Fruit fly (Drosophila melanogaster) whole organism, embryonic: Measurements from ENCODE around the gene E2f1.

Source experiments
- Ada2b ChIP-seq: fragments of 200-800 bp; sonication (Bioruptor generic); IDR thresholded peaks from 2 replicates; pipeline ENCODE4 v1.3.6; 2022; ENCODE audit warnings: missing biosample characterization, missing genetic modification characterization
- C15 ChIP-seq: fragments of 200-800 bp; sonication (Bioruptor generic); IDR thresholded peaks from 3 replicates; pipeline ENCODE4 v1.3.6; 2022; ENCODE audit warnings: missing biosample characterization, missing genetic modification characterization
- CG1024 ChIP-seq: fragments of 200-800 bp; sonication (Bioruptor generic); IDR thresholded peaks from 2 replicates; pipeline ENCODE4 v1.3.6; 2022; ENCODE audit warnings: missing biosample characterization, missing genetic modification characterization
- CG10462 ChIP-seq: fragments of 200-800 bp; sonication (Bioruptor generic); optimal IDR thresholded peaks from 2 replicates; lab custom pipeline; 2016; ENCODE audit warnings: missing biosample characterization, missing genetic modification characterization
- CG10959 ChIP-seq: fragments of 200-800 bp; sonication (Bioruptor generic); IDR thresholded peaks from 2 replicates; pipeline ENCODE4 v1.3.6; 2022; ENCODE audit warnings: missing biosample characterization, missing genetic modification characterization
- CG10979 ChIP-seq: fragments of 200-800 bp; sonication (Bioruptor generic); optimal IDR thresholded peaks from 2 replicates; lab custom pipeline; 2018; ENCODE audit warnings: missing biosample characterization, mild to moderate bottlenecking, missing genetic modification characterization, moderate library complexity
- CG11504 ChIP-seq: fragments of 200-800 bp; sonication (Bioruptor generic); optimal IDR thresholded peaks from 3 replicates; lab custom pipeline; 2019; ENCODE audit warnings: missing biosample characterization, mild to moderate bottlenecking, missing genetic modification characterization, moderate library complexity
- CG12299 ChIP-seq: fragments of 200-800 bp; sonication (Bioruptor generic); optimal IDR thresholded peaks from 2 replicates; lab custom pipeline; 2018; ENCODE audit warnings: missing biosample characterization, mild to moderate bottlenecking, missing genetic modification characterization
- CG14860 ChIP-seq: fragments of 200-800 bp; sonication (Bioruptor generic); IDR thresholded peaks from 3 replicates; pipeline ENCODE4 v1.3.6; 2022; ENCODE audit warnings: missing biosample characterization, missing genetic modification characterization; ENCODE audit not compliant: partially characterized antibody
- CG1529 ChIP-seq: fragments of 200-800 bp; sonication (Bioruptor generic); optimal IDR thresholded peaks from 3 replicates; lab custom pipeline; 2018; ENCODE audit warnings: missing biosample characterization, missing genetic modification characterization
- CG15479 ChIP-seq: fragments of 200-800 bp; sonication (Bioruptor generic); optimal IDR thresholded peaks from 3 replicates; lab custom pipeline; 2019; ENCODE audit warnings: missing biosample characterization, mild to moderate bottlenecking, missing genetic modification characterization, moderate library complexity
- CG16779 ChIP-seq: fragments of 200-800 bp; sonication (Bioruptor generic); IDR thresholded peaks from 2 replicates; pipeline ENCODE4 v1.3.6; 2022; ENCODE audit warnings: missing biosample characterization, missing genetic modification characterization
- CG16813 ChIP-seq: fragments of 200-800 bp; sonication (Bioruptor generic); IDR thresholded peaks from 3 replicates; pipeline ENCODE4 v1.3.6; 2022; ENCODE audit warnings: missing biosample characterization, missing genetic modification characterization; ENCODE audit not compliant: partially characterized antibody
- CG16863 ChIP-seq: fragments of 200-800 bp; sonication (Bioruptor generic); optimal IDR thresholded peaks from 3 replicates; lab custom pipeline; 2016; ENCODE audit warnings: missing biosample characterization, missing genetic modification characterization
- CG17829 ChIP-seq: fragments of 200-800 bp; optimal IDR thresholded peaks from 2 replicates; lab custom pipeline; 2019; ENCODE audit warnings: missing biosample characterization, mild to moderate bottlenecking, missing genetic modification characterization, moderate library complexity
- CG2129 ChIP-seq: fragments of 200-800 bp; sonication (Bioruptor generic); IDR thresholded peaks from 2 replicates; pipeline ENCODE4 v1.3.6; 2022; ENCODE audit warnings: missing biosample characterization, missing genetic modification characterization; ENCODE audit not compliant: partially characterized antibody
- CG32772 ChIP-seq: fragments of 200-800 bp; sonication (Bioruptor generic); IDR thresholded peaks from 2 replicates; pipeline ENCODE4 v1.3.6; 2022; ENCODE audit warnings: missing biosample characterization, missing genetic modification characterization
- CG4360 ChIP-seq: fragments of 200-800 bp; sonication (Bioruptor generic); IDR thresholded peaks from 2 replicates; pipeline ENCODE4 v1.3.6; 2022; ENCODE audit warnings: missing biosample characterization, missing genetic modification characterization
- CG5953 ChIP-seq: fragments of 200-800 bp; sonication (Bioruptor generic); IDR thresholded peaks from 2 replicates; pipeline ENCODE4 v1.3.6; 2022; ENCODE audit warnings: missing biosample characterization, missing genetic modification characterization
- CG6175 ChIP-seq: fragments of 200-800 bp; sonication (Bioruptor generic); IDR thresholded peaks from 3 replicates; pipeline ENCODE4 v1.3.6; 2022; ENCODE audit warnings: missing biosample characterization, missing genetic modification characterization
- CG6791 ChIP-seq: fragments of 200-800 bp; sonication (Bioruptor generic); IDR thresholded peaks from 3 replicates; pipeline ENCODE4 v1.3.6; 2022; ENCODE audit warnings: missing biosample characterization, missing genetic modification characterization; ENCODE audit not compliant: partially characterized antibody
- CG9437 ChIP-seq: fragments of 200-800 bp; sonication (Bioruptor generic); optimal IDR thresholded peaks from 2 replicates; lab custom pipeline; 2018; ENCODE audit warnings: missing biosample characterization, mild to moderate bottlenecking, missing genetic modification characterization
- Chrac-16 ChIP-seq: fragments of 200-800 bp; sonication (Bioruptor generic); optimal IDR thresholded peaks from 3 replicates; lab custom pipeline; 2016; ENCODE audit warnings: missing biosample characterization, missing genetic modification characterization
- GATAe ChIP-seq: fragments of 200-800 bp; sonication (Bioruptor generic); conservative IDR thresholded peaks from 2 replicates; pipeline ENCODE4 v1.3.6; 2022; ENCODE audit warnings: missing biosample characterization, missing genetic modification characterization
- HLH4C ChIP-seq: fragments of 200-800 bp; sonication (Bioruptor generic); IDR thresholded peaks from 3 replicates; pipeline ENCODE4 v1.3.6; 2022; ENCODE audit warnings: missing biosample characterization, missing genetic modification characterization; ENCODE audit not compliant: partially characterized antibody
- HmgD ChIP-seq: fragments of 200-800 bp; sonication (Bioruptor generic); optimal IDR thresholded peaks from 3 replicates; lab custom pipeline; 2016; ENCODE audit warnings: missing biosample characterization, missing genetic modification characterization
- HmgZ ChIP-seq: fragments of 200-800 bp; sonication (Bioruptor generic); optimal IDR thresholded peaks from 2 replicates; lab custom pipeline; 2018; ENCODE audit warnings: missing biosample characterization, mild to moderate bottlenecking, missing genetic modification characterization
- Hr78 ChIP-seq, 2 experiments: fragments of 200-800 bp in 1 of 2; fragments of >200 bp in 1 of 2; sonication (Bioruptor generic) in 1 of 2; optimal IDR thresholded peaks; 2 replicates each; lab custom pipeline; 2017 to 2019; ENCODE audit warnings: missing biosample characterization in 2 of 2, missing genetic modification characterization in 2 of 2, mild to moderate bottlenecking in 1 of 2, moderate library complexity in 1 of 2
- Jarid2 ChIP-seq: fragments of 200-800 bp; sonication (Bioruptor generic); optimal IDR thresholded peaks from 3 replicates; lab custom pipeline; 2017; ENCODE audit warnings: mild to moderate bottlenecking, missing biosample characterization, missing genetic modification reagents, missing genetic modification characterization
- MTF-1 ChIP-seq: fragments of 200-800 bp; sonication (Bioruptor generic); optimal IDR thresholded peaks from 2 replicates; lab custom pipeline; 2018; ENCODE audit warnings: missing biosample characterization, mild to moderate bottlenecking, missing genetic modification characterization, borderline replicate concordance
- Neu2 ChIP-seq: fragments of 200-800 bp; sonication (Bioruptor generic); optimal IDR thresholded peaks from 3 replicates; lab custom pipeline; 2016; ENCODE audit warnings: missing biosample characterization, missing genetic modification characterization, borderline replicate concordance
- Pdp1 ChIP-seq, 2 experiments: fragments of 200-800 bp; sonication (Bioruptor generic); optimal IDR thresholded peaks; 3 replicates each; lab custom pipeline; 2016; ENCODE audit warnings: missing biosample characterization in 2 of 2, missing genetic modification characterization in 2 of 2, mild to moderate bottlenecking in 1 of 2, moderate library complexity in 1 of 2
- Ptx1 ChIP-seq: fragments of 200-800 bp; sonication (Bioruptor generic); IDR thresholded peaks from 2 replicates; pipeline ENCODE4 v1.3.6; 2022; ENCODE audit warnings: missing biosample characterization, missing genetic modification characterization
- Spps ChIP-seq: fragments of 200-800 bp; sonication (Bioruptor generic); optimal IDR thresholded peaks from 2 replicates; lab custom pipeline; 2018; ENCODE audit warnings: missing biosample characterization, mild to moderate bottlenecking, missing genetic modification characterization
- ash1 ChIP-seq: fragments of 200-800 bp; sonication (Bioruptor generic); optimal IDR thresholded peaks from 2 replicates; lab custom pipeline; 2018; ENCODE audit warnings: missing biosample characterization, mild to moderate bottlenecking, missing genetic modification characterization
- cwo ChIP-seq: fragments of 200-800 bp; sonication (Bioruptor generic); optimal IDR thresholded peaks from 3 replicates; lab custom pipeline; 2017; ENCODE audit warnings: missing biosample characterization, missing genetic modification characterization, mild to moderate bottlenecking, moderate library complexity, missing genetic modification reagents
- ems ChIP-seq: fragments of 200-800 bp; sonication (Bioruptor generic); optimal IDR thresholded peaks from 3 replicates; lab custom pipeline; 2016; ENCODE audit warnings: missing biosample characterization, missing genetic modification characterization
- exex ChIP-seq: fragments of 200-800 bp; sonication (Bioruptor generic); optimal IDR thresholded peaks from 4 replicates; lab custom pipeline; 2018; ENCODE audit warnings: missing biosample characterization, mild to moderate bottlenecking, missing genetic modification characterization, moderate library complexity
- fd3F ChIP-seq: fragments of 200-800 bp; sonication (Bioruptor generic); optimal IDR thresholded peaks from 2 replicates; lab custom pipeline; 2018; ENCODE audit warnings: missing biosample characterization, mild to moderate bottlenecking, missing genetic modification characterization, moderate library complexity
- fd64A ChIP-seq: fragments of 200-800 bp; sonication (Bioruptor generic); optimal IDR thresholded peaks from 3 replicates; lab custom pipeline; 2018; ENCODE audit warnings: missing biosample characterization, mild to moderate bottlenecking, missing genetic modification characterization
- gem ChIP-seq: fragments of 200-800 bp; sonication (Bioruptor generic); optimal IDR thresholded peaks from 2 replicates; lab custom pipeline; 2019; ENCODE audit warnings: missing biosample characterization, mild to moderate bottlenecking, missing genetic modification characterization, moderate library complexity
- ham ChIP-seq: fragments of 200-800 bp; sonication (Bioruptor generic); IDR thresholded peaks from 2 replicates; pipeline ENCODE4 v1.3.6; 2022; ENCODE audit warnings: missing biosample characterization, missing genetic modification characterization
- hb ChIP-seq: fragments of 200-800 bp; sonication (Bioruptor generic); IDR thresholded peaks from 3 replicates; pipeline ENCODE4 v1.3.6; 2022; ENCODE audit warnings: missing biosample characterization, missing genetic modification characterization; ENCODE audit not compliant: partially characterized antibody
- ind ChIP-seq: fragments of 200-800 bp; sonication (Bioruptor generic); optimal IDR thresholded peaks from 3 replicates; lab custom pipeline; 2016; ENCODE audit warnings: missing biosample characterization, missing genetic modification characterization
- klu ChIP-seq: fragments of 200-800 bp; sonication (Bioruptor generic); IDR thresholded peaks from 2 replicates; pipeline ENCODE4 v1.3.6; 2022; ENCODE audit warnings: missing biosample characterization, missing genetic modification characterization
- oc ChIP-seq: fragments of 200-800 bp; sonication (Bioruptor generic); optimal IDR thresholded peaks from 2 replicates; lab custom pipeline; 2018; ENCODE audit warnings: missing biosample characterization, mild to moderate bottlenecking, missing genetic modification characterization, moderate library complexity
- sob ChIP-seq: fragments of 200-800 bp; sonication (Bioruptor generic); IDR thresholded peaks from 2 replicates; pipeline ENCODE4 v1.3.6; 2022; ENCODE audit warnings: missing biosample characterization, missing genetic modification characterization
- sqz ChIP-seq: fragments of 200-800 bp; sonication (Bioruptor generic); optimal IDR thresholded peaks from 3 replicates; lab custom pipeline; 2018; ENCODE audit warnings: missing biosample characterization, mild to moderate bottlenecking, missing genetic modification characterization
- stc ChIP-seq: fragments of 200-800 bp; sonication (Bioruptor generic); IDR thresholded peaks from 2 replicates; pipeline ENCODE4 v1.3.6; 2022; ENCODE audit warnings: missing biosample characterization, missing genetic modification characterization
- vnd ChIP-seq: fragments of 200-800 bp; sonication (Bioruptor generic); IDR thresholded peaks from 3 replicates; pipeline ENCODE4 v1.3.6; 2022; ENCODE audit warnings: missing biosample characterization, missing genetic modification characterization; ENCODE audit not compliant: partially characterized antibody

The E2f1 gene

dm6 chr3R:21613322-21613807 lies 47.3 kb downstream of the E2f1 start (continued):
- no peak for TF ChIP-seq ind (GFP tag; lab: Kevin White, UChicago)
- no peak for TF ChIP-seq vnd
- peak; percentile 89 for TF ChIP-seq CG16863 (GFP tag; lab: Kevin White, UChicago)
- no peak for TF ChIP-seq CG6175 (GFP tag; lab: Robert Waterston, UW)
- peak; percentile 35 for TF ChIP-seq CG10979 (tag; lab: Kevin White, UChicago)
- TF ChIP-seq ems, result peak; percentile 58
- TF ChIP-seq HmgZ (tag; lab: Kevin White, UChicago), result peak; percentile 91
- no peak for TF ChIP-seq CG10462
- TF ChIP-seq CG5953 (GFP tag; lab: Robert Waterston, UW), result no peak
- peak; percentile 83 for TF ChIP-seq CG12299 (tag; lab: Kevin White, UChicago)
- TF ChIP-seq HmgD, result peak; percentile 56
- TF ChIP-seq Neu2 (GFP tag; lab: Kevin White, UChicago), result peak; percentile 69
- TF ChIP-seq klu (GFP tag; lab: Robert Waterston, UW), result no peak
- TF ChIP-seq CG2129, result no peak
- no peak for TF ChIP-seq hb (GFP tag; lab: Robert Waterston, UW)
- TF ChIP-seq Ada2b (GFP tag; lab: Robert Waterston, UW), result no peak
- TF ChIP-seq CG10959 (GFP tag; lab: Robert Waterston, UW), result no peak
- TF ChIP-seq CG14860 (GFP tag; lab: Robert Waterston, UW), result no peak
- TF ChIP-seq oc (tag; lab: Kevin White, UChicago), result peak; percentile 91
- TF ChIP-seq sob, result no peak
- TF ChIP-seq CG4360 (GFP tag; lab: Robert Waterston, UW), result no peak
- TF ChIP-seq CG16813 (GFP tag; lab: Robert Waterston, UW), result no peak
- TF ChIP-seq CG17829 (tag; lab: Kevin White, UChicago), result peak; percentile 50
- peak; percentile 34 to 51 for TF ChIP-seq Pdp1 (GFP tag; optimal IDR thresholded peaks at IDR 0.05; lab: Kevin White, UChicago)
- no peak for TF ChIP-seq CG1024
- peak; percentile 69 for TF ChIP-seq exex (tag; lab: Kevin White, UChicago)
- peak; percentile 12 for TF ChIP-seq fd3F (GFP tag; lab: Kevin White, UChicago)
- TF ChIP-seq HLH4C (GFP tag; lab: Robert Waterston, UW), result no peak
- no peak for TF ChIP-seq Ptx1 (GFP tag; lab: Robert Waterston, UW)
- TF ChIP-seq fd64A (GFP tag; lab: Kevin White, UChicago), result peak; percentile 96
- TF ChIP-seq CG15479, result peak; percentile 97
- no peak for TF ChIP-seq CG16779 (GFP tag; lab: Robert Waterston, UW)
- TF ChIP-seq Hr78 (GFP tag; optimal IDR thresholded peaks at IDR 0.05; lab: Kevin White, UChicago), result peak in 1 of 2 experiments; percentile 84
- no peak for TF ChIP-seq stc (GFP tag; lab: Robert Waterston, UW)
- TF ChIP-seq MTF-1, result peak; percentile 90
- no peak for TF ChIP-seq Chrac-16
- no peak for TF ChIP-seq C15 (GFP tag; lab: Robert Waterston, UW)
- TF ChIP-seq gem (tag; lab: Kevin White, UChicago), result peak; percentile 43
- TF ChIP-seq GATAe (GFP tag; lab: Robert Waterston, UW), result no peak
- TF ChIP-seq Spps, result peak; percentile 61
- TF ChIP-seq CG1529 (GFP tag; lab: Kevin White, UChicago), result peak; percentile 71
- TF ChIP-seq CG32772 (GFP tag; lab: Robert Waterston, UW), result no peak
- no peak for TF ChIP-seq ham (GFP tag; lab: Robert Waterston, UW)
- TF ChIP-seq CG11504 (tag; lab: Kevin White, UChicago), result peak; percentile 24
- peak; percentile 87 for TF ChIP-seq sqz
- peak; percentile 92 for TF ChIP-seq cwo (GFP tag; lab: Kevin White, UChicago)
- peak; percentile 66 for TF ChIP-seq Jarid2 (GFP tag; lab: Kevin White, UChicago)
- TF ChIP-seq CG6791 (GFP tag; lab: Robert Waterston, UW), result no peak
- peak; percentile 79 for TF ChIP-seq ash1 (GFP tag; lab: Kevin White, UChicago)
- peak; percentile 6 for TF ChIP-seq CG9437
